Worm (Caenorhabditis elegans) whole organism, midembryonic: ENCODE measurements around the gene set-17.

Experiments used
- flt-1 ChIP-seq: fragments of 200-800 bp; sonication (Bioruptor generic); IDR thresholded peaks from 2 replicates; pipeline ENCODE4 v1.3.6; 2022; ENCODE audit warnings: missing genetic modification characterization, missing compliant biosample characterization
- klf-2 ChIP-seq: fragments of 200-800 bp; sonication (Bioruptor generic); conservative IDR thresholded peaks from 2 replicates; pipeline ENCODE4 v1.3.6; 2022; ENCODE audit warnings: missing genetic modification reagents, missing genetic modification characterization, missing compliant biosample characterization

DNA sequence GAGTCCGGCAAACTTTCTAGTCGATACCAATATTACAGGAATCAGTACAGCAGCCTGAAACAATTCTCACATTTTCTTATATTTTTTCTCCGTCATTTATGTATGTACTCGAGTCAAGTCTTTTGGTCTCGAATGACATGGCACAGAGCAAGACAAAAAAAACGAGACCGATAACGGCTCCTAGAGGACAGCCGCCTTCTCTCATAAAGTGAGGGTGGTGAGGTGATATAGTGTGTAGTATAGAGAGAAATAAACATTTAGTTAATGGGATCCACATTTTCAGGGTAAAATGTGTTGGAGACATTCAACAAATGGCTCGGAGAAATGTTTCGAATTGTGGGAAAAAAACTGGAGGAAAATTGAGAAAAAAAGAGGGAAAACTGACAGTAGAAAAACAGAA lies 21.9 kb upstream of the set-17 start:
- no peak for TF ChIP-seq klf-2 (GFP tag; lab: Robert Waterston, UW)
- TF ChIP-seq flt-1 (GFP tag; lab: Robert Waterston, UW) = no peak
